Fruit fly (Drosophila melanogaster) whole organism, embryonic: ENCODE results near the gene H2.0.
A peak's percentile ranks its signal among the peaks of the same experiment; 100 is the strongest.

Source experiments
- Aef1 ChIP-seq: fragments of 200-800 bp; sonication (Bioruptor generic); IDR thresholded peaks from 3 replicates; pipeline ENCODE4 v1.3.6; 2022; ENCODE audit warnings: missing biosample characterization, missing genetic modification characterization
- Atf6 ChIP-seq: fragments of 200-800 bp; sonication (Bioruptor generic); IDR thresholded peaks from 2 replicates; pipeline ENCODE4 v1.3.6; 2022; ENCODE audit warnings: missing biosample characterization, missing genetic modification characterization
- Bteb2 ChIP-seq: fragments of 200-800 bp; sonication (Bioruptor generic); optimal IDR thresholded peaks from 2 replicates; lab custom pipeline; 2016; ENCODE audit warnings: missing biosample characterization, missing genetic modification characterization
- CG10209 ChIP-seq: fragments of 200-800 bp; sonication (Bioruptor generic); optimal IDR thresholded peaks from 3 replicates; lab custom pipeline; 2017; ENCODE audit warnings: missing biosample characterization, mild to moderate bottlenecking, missing genetic modification characterization, missing genetic modification reagents
- CG13894 ChIP-seq: fragments of 200-800 bp; sonication (Bioruptor generic); optimal IDR thresholded peaks from 3 replicates; lab custom pipeline; 2018; ENCODE audit warnings: missing biosample characterization, mild to moderate bottlenecking, missing genetic modification characterization, moderate library complexity
- CG34376 ChIP-seq: fragments of 200-800 bp; sonication (Bioruptor generic); optimal IDR thresholded peaks from 2 replicates; lab custom pipeline; 2018; ENCODE audit warnings: missing biosample characterization, mild to moderate bottlenecking, missing genetic modification characterization
- CG4424 ChIP-seq: fragments of 200-800 bp; sonication (Bioruptor generic); optimal IDR thresholded peaks from 3 replicates; lab custom pipeline; 2016; ENCODE audit warnings: missing biosample characterization, missing genetic modification characterization
- CG6689 ChIP-seq: fragments of 200-800 bp; sonication (Bioruptor generic); IDR thresholded peaks from 2 replicates; pipeline ENCODE4 v1.3.6; 2022; ENCODE audit warnings: missing biosample characterization, missing genetic modification characterization
- CG9437 ChIP-seq: fragments of 200-800 bp; sonication (Bioruptor generic); optimal IDR thresholded peaks from 2 replicates; lab custom pipeline; 2018; ENCODE audit warnings: missing biosample characterization, mild to moderate bottlenecking, missing genetic modification characterization
- CG9876 ChIP-seq: fragments of 200-800 bp; sonication (Bioruptor generic); optimal IDR thresholded peaks from 2 replicates; lab custom pipeline; 2016; ENCODE audit warnings: missing biosample characterization, missing genetic modification characterization
- CkIIα-i1 ChIP-seq: fragments of 200-800 bp; sonication (Bioruptor generic); IDR thresholded peaks from 2 replicates; pipeline ENCODE4 v1.3.6; 2022; ENCODE audit warnings: missing biosample characterization, missing genetic modification characterization
- CoRest ChIP-seq: fragments of 200-800 bp; sonication (Bioruptor generic); optimal IDR thresholded peaks from 3 replicates; lab custom pipeline; 2018; ENCODE audit warnings: missing biosample characterization, mild to moderate bottlenecking, missing genetic modification characterization, moderate library complexity
- Dll ChIP-seq: fragments of 200-800 bp; sonication (Bioruptor generic); IDR thresholded peaks from 4 replicates; pipeline ENCODE4 v1.3.6; 2022; ENCODE audit warnings: missing biosample characterization, missing genetic modification characterization; ENCODE audit not compliant: partially characterized antibody
- Doc3 ChIP-seq: fragments of 200-800 bp; sonication (Bioruptor generic); IDR thresholded peaks from 3 replicates; pipeline ENCODE4 v1.3.6; 2022; ENCODE audit warnings: missing biosample characterization, missing genetic modification characterization; ENCODE audit not compliant: partially characterized antibody
- E2f1 ChIP-seq: fragments of 200-800 bp; sonication (Bioruptor generic); IDR thresholded peaks from 2 replicates; pipeline ENCODE4 v1.3.6; 2022; ENCODE audit warnings: missing biosample characterization, missing genetic modification characterization
- E2f2 ChIP-seq: fragments of 200-800 bp; sonication (Bioruptor generic); IDR thresholded peaks from 2 replicates; pipeline ENCODE4 v1.3.6; 2022; ENCODE audit warnings: missing biosample characterization, missing genetic modification characterization
- Ets97D ChIP-seq: fragments of 200-800 bp; sonication (Bioruptor generic); optimal IDR thresholded peaks from 3 replicates; lab custom pipeline; 2016; ENCODE audit warnings: missing biosample characterization, missing genetic modification characterization
- Fer2 ChIP-seq: fragments of 200-800 bp; sonication (Bioruptor generic); optimal IDR thresholded peaks from 2 replicates; lab custom pipeline; 2018; ENCODE audit warnings: missing biosample characterization, mild to moderate bottlenecking, missing genetic modification characterization, moderate library complexity
- HLHmδ ChIP-seq: fragments of 200-800 bp; sonication (Bioruptor generic); optimal IDR thresholded peaks from 2 replicates; lab custom pipeline; 2018; ENCODE audit warnings: missing biosample characterization, mild to moderate bottlenecking, missing genetic modification characterization, moderate library complexity
- Hr51 ChIP-seq, 2 experiments: fragments of 200-800 bp; sonication (Bioruptor generic); optimal IDR thresholded peaks; 2 replicates in 1 of 2; 3 replicates in 1 of 2; lab custom pipeline; 2016 to 2018; ENCODE audit warnings: missing biosample characterization in 2 of 2, missing genetic modification characterization in 2 of 2, mild to moderate bottlenecking in 1 of 2, moderate library complexity in 1 of 2
- MBD-R2 ChIP-seq: fragments of 200-800 bp; sonication (Bioruptor generic); IDR thresholded peaks from 2 replicates; pipeline ENCODE4 v1.3.6; 2022; ENCODE audit warnings: missing biosample characterization, missing genetic modification characterization
- Max ChIP-seq: fragments of 200-800 bp; sonication (Bioruptor generic); optimal IDR thresholded peaks from 2 replicates; lab custom pipeline; 2016; ENCODE audit warnings: missing biosample characterization, mild to moderate bottlenecking, missing genetic modification characterization
- Poxn ChIP-seq: fragments of 200-800 bp; sonication (Bioruptor generic); IDR thresholded peaks from 2 replicates; pipeline ENCODE4 v1.3.6; 2022; ENCODE audit warnings: missing biosample characterization, missing genetic modification characterization
- abd-A ChIP-seq: fragments of 200-800 bp; sonication (Bioruptor generic); optimal IDR thresholded peaks from 3 replicates; lab custom pipeline; 2019; ENCODE audit warnings: missing biosample characterization, mild to moderate bottlenecking, missing genetic modification characterization, moderate library complexity
- bbx ChIP-seq: fragments of 200-800 bp; sonication (Bioruptor generic); IDR thresholded peaks from 2 replicates; pipeline ENCODE4 v1.3.6; 2022; ENCODE audit warnings: missing biosample characterization, missing genetic modification characterization; ENCODE audit not compliant: partially characterized antibody
- cas ChIP-seq: fragments of 200-800 bp; sonication (Bioruptor generic); IDR thresholded peaks from 2 replicates; pipeline ENCODE4 v1.3.6; 2022; ENCODE audit warnings: missing biosample characterization, missing genetic modification characterization
- chinmo ChIP-seq: fragments of 200-800 bp; sonication (Bioruptor generic); IDR thresholded peaks from 4 replicates; pipeline ENCODE4 v1.3.6; 2022; ENCODE audit warnings: missing biosample characterization, missing genetic modification characterization; ENCODE audit not compliant: partially characterized antibody
- dati ChIP-seq: fragments of 200-800 bp; sonication (Bioruptor generic); IDR thresholded peaks from 2 replicates; pipeline ENCODE4 v1.3.6; 2022; ENCODE audit warnings: missing biosample characterization, missing genetic modification characterization
- dmrt11E ChIP-seq: fragments of 200-800 bp; sonication (Bioruptor generic); optimal IDR thresholded peaks from 3 replicates; lab custom pipeline; 2018; ENCODE audit warnings: missing biosample characterization, mild to moderate bottlenecking, missing genetic modification characterization, moderate library complexity
- en ChIP-seq: fragments of 200-800 bp; sonication (Bioruptor generic); optimal IDR thresholded peaks from 2 replicates; lab custom pipeline; 2016; ENCODE audit warnings: missing biosample characterization, missing genetic modification characterization
- exex ChIP-seq: fragments of 200-800 bp; sonication (Bioruptor generic); optimal IDR thresholded peaks from 4 replicates; lab custom pipeline; 2018; ENCODE audit warnings: missing biosample characterization, mild to moderate bottlenecking, missing genetic modification characterization, moderate library complexity
- fru ChIP-seq: fragments of >200 bp; optimal IDR thresholded peaks from 2 replicates; lab custom pipeline; 2017
- gem ChIP-seq: fragments of 200-800 bp; sonication (Bioruptor generic); optimal IDR thresholded peaks from 2 replicates; lab custom pipeline; 2019; ENCODE audit warnings: missing biosample characterization, mild to moderate bottlenecking, missing genetic modification characterization, moderate library complexity
- gfzf ChIP-seq: fragments of 200-800 bp; sonication (Bioruptor generic); optimal IDR thresholded peaks from 2 replicates; lab custom pipeline; 2016; ENCODE audit warnings: missing biosample characterization, mild to moderate bottlenecking, missing genetic modification characterization, moderate library complexity
- jigr1 ChIP-seq: fragments of 200-800 bp; sonication (Bioruptor generic); IDR thresholded peaks from 3 replicates; pipeline ENCODE4 v1.3.6; 2022; ENCODE audit warnings: missing biosample characterization, missing genetic modification characterization
- maf-S ChIP-seq: fragments of 200-800 bp; sonication (Bioruptor generic); optimal IDR thresholded peaks from 2 replicates; lab custom pipeline; 2016; ENCODE audit warnings: missing biosample characterization, missing genetic modification characterization
- phol ChIP-seq: fragments of 200-800 bp; sonication (Bioruptor generic); optimal IDR thresholded peaks from 3 replicates; lab custom pipeline; 2018; ENCODE audit warnings: missing biosample characterization, mild to moderate bottlenecking, missing genetic modification characterization, moderate library complexity
- ranshi ChIP-seq: fragments of 200-800 bp; sonication (Bioruptor generic); IDR thresholded peaks from 2 replicates; pipeline ENCODE4 v1.3.6; 2022; ENCODE audit warnings: missing biosample characterization, missing genetic modification characterization
- slp2 ChIP-seq: fragments of 200-800 bp; sonication (Bioruptor generic); optimal IDR thresholded peaks from 2 replicates; lab custom pipeline; 2016; ENCODE audit warnings: missing biosample characterization, missing genetic modification characterization
- stwl ChIP-seq: fragments of 200-800 bp; sonication (Bioruptor generic); optimal IDR thresholded peaks from 3 replicates; lab custom pipeline; 2018; ENCODE audit warnings: missing biosample characterization, mild to moderate bottlenecking, missing genetic modification characterization, moderate library complexity
- zen2 ChIP-seq: fragments of 200-800 bp; sonication (Bioruptor generic); IDR thresholded peaks from 3 replicates; pipeline ENCODE4 v1.3.6; 2022; ENCODE audit warnings: missing biosample characterization, missing genetic modification characterization; ENCODE audit not compliant: partially characterized antibody
- zfh1 ChIP-seq: fragments of 200-800 bp; sonication (Bioruptor generic); IDR thresholded peaks from 3 replicates; pipeline ENCODE4 v1.3.6; 2022; ENCODE audit warnings: missing biosample characterization, missing genetic modification characterization

H2.0 gene

dm6 chr2L:6000065-6000464 lies 19.1 kb downstream of the H2.0 start, which contains the start of gene Tsp26A (continued):
- TF ChIP-seq phol, result peak; percentile 93
- peak; percentile 67 for TF ChIP-seq gfzf (GFP tag; lab: Kevin White, UChicago)
- TF ChIP-seq Bteb2 (GFP tag; lab: Kevin White, UChicago), result no peak
- TF ChIP-seq CG4424 (GFP tag; lab: Kevin White, UChicago), result no peak
- no peak for TF ChIP-seq maf-S (GFP tag; lab: Kevin White, UChicago)
- TF ChIP-seq abd-A (tag; lab: Kevin White, UChicago), result no peak
- TF ChIP-seq Fer2 (tag; lab: Kevin White, UChicago), result no peak
- TF ChIP-seq Max (GFP tag; lab: Kevin White, UChicago), result no peak
- no peak for TF ChIP-seq Poxn (GFP tag; lab: Robert Waterston, UW)
- TF ChIP-seq jigr1 (GFP tag; lab: Robert Waterston, UW), result no peak
- peak; percentile 15 for TF ChIP-seq CoRest (tag; lab: Kevin White, UChicago)
- TF ChIP-seq MBD-R2 (GFP tag; lab: Robert Waterston, UW), result peak; percentile 63
- TF ChIP-seq fru, result no peak
- TF ChIP-seq dmrt11E (tag; lab: Kevin White, UChicago), result no peak
- no peak for TF ChIP-seq CG6689 (GFP tag; lab: Robert Waterston, UW)
- TF ChIP-seq gem (tag; lab: Kevin White, UChicago), result no peak
- no peak for TF ChIP-seq cas (GFP tag; lab: Robert Waterston, UW)
- TF ChIP-seq CkIIα-i1 (GFP tag; lab: Robert Waterston, UW), result no peak
- peak; percentile 48; the same call in 1 of the 2 replicates for TF ChIP-seq bbx (GFP tag; lab: Robert Waterston, UW)
- 0 out of 2 replicates have a peak, but pooled peaks have one; percentile 16 for TF ChIP-seq ranshi (GFP tag; lab: Robert Waterston, UW)
- TF ChIP-seq Hr51 (GFP tag; optimal IDR thresholded peaks at IDR 0.05; lab: Kevin White, UChicago), result no peak
- no peak for TF ChIP-seq CG10209 (GFP tag; lab: Kevin White, UChicago)
- TF ChIP-seq E2f2 (GFP tag; lab: Robert Waterston, UW), result peak; percentile 56
- TF ChIP-seq CG9876, result no peak
- peak; percentile 81 for TF ChIP-seq CG9437 (GFP tag; lab: Kevin White, UChicago)
- TF ChIP-seq chinmo, result 0 out of 4 replicates have a peak, but pooled peaks have one; percentile 52
- no peak for TF ChIP-seq Aef1 (GFP tag; lab: Robert Waterston, UW)
- TF ChIP-seq dati (GFP tag; lab: Robert Waterston, UW), result no peak
- peak; percentile 55 for TF ChIP-seq stwl (tag; lab: Kevin White, UChicago)
- no peak for TF ChIP-seq CG13894 (tag; lab: Kevin White, UChicago)
- no peak for TF ChIP-seq E2f1 (GFP tag; lab: Robert Waterston, UW)
- no peak for TF ChIP-seq Doc3 (GFP tag; lab: Robert Waterston, UW)
- TF ChIP-seq zen2 (GFP tag; lab: Robert Waterston, UW), result no peak
- TF ChIP-seq Dll (GFP tag; lab: Robert Waterston, UW), result no peak
- TF ChIP-seq Ets97D (GFP tag; lab: Kevin White, UChicago), result peak; percentile 29
- no peak for TF ChIP-seq en (GFP tag; lab: Kevin White, UChicago)
- no peak for TF ChIP-seq slp2 (GFP tag; lab: Kevin White, UChicago)
- TF ChIP-seq HLHmδ (GFP tag; lab: Kevin White, UChicago), result no peak
- TF ChIP-seq exex, result no peak
- TF ChIP-seq zfh1 (GFP tag; lab: Robert Waterston, UW), result peak; percentile 27; the same call in 1 of the 3 replicates
- TF ChIP-seq Atf6 (GFP tag; lab: Robert Waterston, UW), result no peak
- no peak for TF ChIP-seq CG34376 (GFP tag; lab: Kevin White, UChicago)
